Fruit fly (Drosophila melanogaster) whole organism, prepupa: Measurements from ENCODE around the gene CG11672.

Experiments used
- CG10631 ChIP-seq: fragments of 200-800 bp; sonication (Bioruptor generic); optimal IDR thresholded peaks from 2 replicates; lab custom pipeline; 2016; ENCODE audit warnings: missing biosample characterization, missing genetic modification characterization
- CG16779 ChIP-seq: fragments of 200-800 bp; sonication (Bioruptor generic); optimal IDR thresholded peaks from 3 replicates; lab custom pipeline; 2017; ENCODE audit warnings: missing biosample characterization, mild to moderate bottlenecking, missing genetic modification characterization
- CG4318 ChIP-seq: fragments of 200-800 bp; sonication (Bioruptor generic); optimal IDR thresholded peaks from 3 replicates; lab custom pipeline; 2017; ENCODE audit warnings: missing biosample characterization, mild to moderate bottlenecking, missing genetic modification characterization
- CG6163 ChIP-seq: fragments of 200-800 bp; sonication (Bioruptor generic); IDR thresholded peaks from 3 replicates; pipeline ENCODE4 v1.3.6; 2022; ENCODE audit warnings: missing biosample characterization, missing genetic modification characterization
- CG6808 ChIP-seq: fragments of 200-800 bp; sonication (Bioruptor generic); optimal IDR thresholded peaks from 3 replicates; lab custom pipeline; 2017; ENCODE audit warnings: missing biosample characterization, missing genetic modification characterization, mild to moderate bottlenecking, moderate library complexity, missing genetic modification reagents
- CG6854 ChIP-seq: fragments of 200-800 bp; sonication (Bioruptor generic); optimal IDR thresholded peaks from 2 replicates; lab custom pipeline; 2017; ENCODE audit warnings: missing biosample characterization, mild to moderate bottlenecking, missing genetic modification characterization
- CG8119 ChIP-seq: fragments of 200-800 bp; sonication (Bioruptor generic); IDR thresholded peaks from 3 replicates; pipeline ENCODE4 v1.3.6; 2022; ENCODE audit warnings: missing biosample characterization, missing genetic modification characterization
- CG8632 ChIP-seq: fragments of 200-800 bp; sonication (Bioruptor generic); optimal IDR thresholded peaks from 3 replicates; lab custom pipeline; 2016; ENCODE audit warnings: missing biosample characterization, missing genetic modification characterization
- Eip75B ChIP-seq: fragments of 200-800 bp; sonication (Bioruptor generic); optimal IDR thresholded peaks from 3 replicates; lab custom pipeline; 2016; ENCODE audit warnings: missing biosample characterization, missing genetic modification characterization
- Hr38 ChIP-seq: sonication (Bioruptor generic); optimal IDR thresholded peaks from 2 replicates; lab custom pipeline; 2016; ENCODE audit warnings: missing biosample characterization, missing genetic modification characterization
- Hr39 ChIP-seq: fragments of 200-800 bp; sonication (Bioruptor generic); optimal IDR thresholded peaks from 2 replicates; lab custom pipeline; 2016; ENCODE audit warnings: missing biosample characterization, missing genetic modification characterization
- Smox ChIP-seq: fragments of 200-800 bp; sonication (Bioruptor generic); optimal IDR thresholded peaks from 3 replicates; lab custom pipeline; 2016; ENCODE audit warnings: missing biosample characterization, missing genetic modification characterization
- lz ChIP-seq: fragments of 200-800 bp; sonication (Bioruptor generic); optimal IDR thresholded peaks from 3 replicates; lab custom pipeline; 2016; ENCODE audit warnings: missing biosample characterization, missing genetic modification characterization
- salr ChIP-seq, 2 experiments: fragments of 200-800 bp; sonication (Bioruptor generic); optimal IDR thresholded peaks; 3 replicates each; lab custom pipeline; 2016 to 2018; ENCODE audit warnings: missing biosample characterization in 2 of 2, missing genetic modification characterization in 2 of 2, mild to moderate bottlenecking in 1 of 2

- TF ChIP-seq CG6163 (no peak), lz (GFP tag; lab: Kevin White, UChicago) (no peak), salr (GFP tag; optimal IDR thresholded peaks at IDR 0.05; lab: Kevin White, UChicago) (no peak), CG8632 (GFP tag; lab: Kevin White, UChicago) (no peak), Hr38 (no peak), Smox (GFP tag; lab: Kevin White, UChicago) (no peak), CG6808 (GFP tag; lab: Kevin White, UChicago) (no peak), Hr39 (GFP tag; lab: Kevin White, UChicago) (no peak), CG8119 (GFP tag; lab: Robert Waterston, UW) (no peak), CG6854 (GFP tag; lab: Kevin White, UChicago) (no peak), Eip75B (GFP tag; lab: Kevin White, UChicago) (no peak), CG16779 (tag; lab: Kevin White, UChicago) (no peak), CG10631 (GFP tag; lab: Kevin White, UChicago) (no peak), CG4318 (GFP tag; lab: Kevin White, UChicago) (no peak)
Measured at dm6 chr3R:8334471-8334783, 44.0 kb upstream of the CG11672 start.
